Worm (Caenorhabditis elegans) whole organism, L1 larva: ENCODE measurements around the gene npr-7.

Source experiments
- aha-1 ChIP-seq: fragments of 150-350 bp; optimal IDR thresholded peaks from 2 replicates; lab custom pipeline; 2014; ENCODE audit warnings: missing biosample characterization, missing genetic modification characterization
- ama-1 ChIP-seq: fragments of 150-350 bp; optimal IDR thresholded peaks from 2 replicates; lab custom pipeline; 2014
- blmp-1 ChIP-seq: fragments of 150-350 bp; optimal IDR thresholded peaks from 2 replicates; lab custom pipeline; 2014; ENCODE audit warnings: missing biosample characterization, missing genetic modification characterization
- ceh-63 ChIP-seq: fragments of 200-800 bp; sonication (Bioruptor generic); optimal IDR thresholded peaks from 2 replicates; lab custom pipeline; 2018; ENCODE audit warnings: mild to moderate bottlenecking, missing genetic modification characterization, missing compliant biosample characterization
- dpl-1 ChIP-seq, 3 experiments: fragments of 150-350 bp in 2 of 3; sonication (generic microtip) in 1 of 3; optimal IDR thresholded peaks; 2 replicates each; lab custom pipeline; 2014 to 2017; ENCODE audit warnings: missing biosample characterization in 3 of 3, missing genetic modification characterization in 3 of 3, missing genetic modification reagents in 3 of 3
- elt-3 ChIP-seq, 6 experiments: fragments of 150-350 bp in 1 of 6; sonication (generic microtip); optimal IDR thresholded peaks; 2 replicates each; lab custom pipeline; 2017 to 2018; ENCODE audit warnings: missing biosample characterization in 6 of 6, missing genetic modification characterization in 6 of 6, inconsistent platforms in 1 of 6
- fkh-10 ChIP-seq: sonication (generic microtip); optimal IDR thresholded peaks from 2 replicates; lab custom pipeline; 2017; ENCODE audit warnings: missing biosample characterization, missing genetic modification reagents, missing genetic modification characterization
- grh-1 ChIP-seq: fragments of 200-800 bp; sonication (Bioruptor generic); IDR thresholded peaks from 2 replicates; pipeline ENCODE4 v1.3.6; 2022; ENCODE audit warnings: missing genetic modification reagents, missing genetic modification characterization, missing compliant biosample characterization
- hpl-2 ChIP-seq: fragments of 150-350 bp; optimal IDR thresholded peaks from 2 replicates; lab custom pipeline; 2014; ENCODE audit warnings: missing biosample characterization, missing genetic modification reagents, missing genetic modification characterization
- irx-1 ChIP-seq: sonication (generic microtip); optimal IDR thresholded peaks from 2 replicates; lab custom pipeline; 2016; ENCODE audit warnings: missing genetic modification characterization, missing compliant biosample characterization
- lin-14 ChIP-seq: fragments of 200-800 bp; sonication (Bioruptor generic); optimal IDR thresholded peaks from 2 replicates; lab custom pipeline; 2018; ENCODE audit warnings: mild to moderate bottlenecking, missing genetic modification characterization, moderate library complexity, missing compliant biosample characterization
- lin-15B ChIP-seq: fragments of 150-350 bp; sonication (generic microtip); optimal IDR thresholded peaks from 3 replicates; lab custom pipeline; 2014; ENCODE audit warnings: missing biosample characterization, missing genetic modification characterization
- lin-35 ChIP-seq, 2 experiments: fragments of 150-350 bp; optimal IDR thresholded peaks; 2 replicates each; lab custom pipeline; 2014; ENCODE audit warnings: missing biosample characterization in 2 of 2, missing genetic modification characterization in 2 of 2, missing genetic modification reagents in 2 of 2
- lin-39 ChIP-seq: fragments of 150-350 bp; optimal IDR thresholded peaks from 2 replicates; lab custom pipeline; 2014; ENCODE audit warnings: missing biosample characterization, missing genetic modification reagents, missing genetic modification characterization
- nhr-11 ChIP-seq: fragments of 150-350 bp; optimal IDR thresholded peaks from 2 replicates; lab custom pipeline; 2014; ENCODE audit warnings: missing biosample characterization, missing genetic modification characterization
- nhr-20 ChIP-seq: sonication (generic microtip); optimal IDR thresholded peaks from 2 replicates; lab custom pipeline; 2016; ENCODE audit warnings: mild to moderate bottlenecking, missing genetic modification characterization, missing compliant biosample characterization
- nhr-76 ChIP-seq: sonication (generic microtip); optimal IDR thresholded peaks from 2 replicates; lab custom pipeline; 2017; ENCODE audit warnings: missing biosample characterization, missing genetic modification characterization
- nhr-77 ChIP-seq: fragments of 150-350 bp; optimal IDR thresholded peaks from 2 replicates; lab custom pipeline; 2014; ENCODE audit warnings: missing biosample characterization, missing genetic modification characterization
- snu-23 ChIP-seq: sonication (generic microtip); optimal IDR thresholded peaks from 2 replicates; lab custom pipeline; 2016; ENCODE audit warnings: missing genetic modification characterization, missing compliant biosample characterization
- tbx-2 ChIP-seq: sonication (generic microtip); optimal IDR thresholded peaks from 2 replicates; lab custom pipeline; 2016; ENCODE audit warnings: missing genetic modification characterization, missing compliant biosample characterization
- tlp-1 ChIP-seq: fragments of 150-350 bp; optimal IDR thresholded peaks from 2 replicates; lab custom pipeline; 2014; ENCODE audit warnings: missing biosample characterization, missing genetic modification characterization
- unc-62 ChIP-seq: fragments of 150-350 bp; optimal IDR thresholded peaks from 2 replicates; lab custom pipeline; 2014; ENCODE audit warnings: missing biosample characterization, missing genetic modification reagents, missing genetic modification characterization
- unc-98 ChIP-seq: fragments of 200-800 bp; sonication (Bioruptor generic); IDR thresholded peaks from 2 replicates; pipeline ENCODE4 v1.3.6; 2022; ENCODE audit warnings: missing genetic modification characterization, missing compliant biosample characterization
- zag-1 ChIP-seq: fragments of 150-350 bp; optimal IDR thresholded peaks from 2 replicates; lab custom pipeline; 2014; ENCODE audit warnings: missing biosample characterization, missing genetic modification characterization
- ztf-11 ChIP-seq, 2 experiments: sonication (generic microtip); optimal IDR thresholded peaks; 2 replicates each; lab custom pipeline; 2016 to 2017; ENCODE audit warnings: missing genetic modification characterization in 2 of 2, missing biosample characterization in 1 of 2, missing compliant biosample characterization in 1 of 2

npr-7 gene

DNA sequence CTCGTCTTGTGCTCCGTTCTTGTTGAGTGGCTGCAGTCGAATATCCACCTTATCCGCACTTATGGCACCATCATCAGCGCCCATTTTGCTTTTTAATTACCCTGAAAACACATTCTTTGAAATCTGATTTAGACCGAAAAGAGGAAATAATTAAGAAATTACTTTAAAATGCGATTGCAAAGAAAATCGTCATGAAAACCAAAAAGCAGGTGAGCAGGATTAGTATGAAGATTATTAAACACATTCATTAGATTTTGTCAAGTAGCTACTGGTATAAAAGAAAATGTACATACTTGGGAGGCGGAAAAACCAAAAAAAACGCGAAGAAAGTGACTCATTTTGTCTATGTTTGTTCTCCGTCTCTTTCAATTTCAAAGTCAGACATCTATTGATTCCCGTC, 48.2 kb downstream of the npr-7 start, which contains the start of gene B0416.5:
TSS of gene B0416.5 (minus strand) at position 101 of the 400 bp plus-strand sequence.
- TF ChIP-seq fkh-10 (GFP tag; lab: Kevin White, UChicago) (no peak), grh-1 (no peak), lin-15B (no peak), irx-1 (tag; lab: Kevin White, UChicago) (no peak), zag-1 (tag; lab: Kevin White, UChicago) (no peak), unc-62 (GFP tag; lab: Kevin White, UChicago) (no peak), tlp-1 (tag; lab: Kevin White, UChicago) (no peak), snu-23 (GFP tag; lab: Kevin White, UChicago) (no peak), nhr-77 (no peak), dpl-1 (GFP tag; optimal IDR thresholded peaks at IDR 0.05; lab: Kevin White, UChicago) (no peak), unc-98 (GFP tag; lab: Robert Waterston, UW) (no peak), ztf-11 (tag; optimal IDR thresholded peaks at IDR 0.05; lab: Kevin White, UChicago) (no peak), lin-35 (GFP tag; optimal IDR thresholded peaks at IDR 0.05; lab: Kevin White, UChicago) (no peak)

ce11 chrX:9268373-9268772, 50.6 kb downstream of the npr-7 start:
- TF ChIP-seq aha-1 (tag; lab: Kevin White, UChicago): no peak
- TF ChIP-seq blmp-1: no peak
- no peak for TF ChIP-seq ama-1 (lab: Kevin White, UChicago)
- no peak for TF ChIP-seq zag-1 (tag; lab: Kevin White, UChicago)
- no peak for TF ChIP-seq hpl-2
- no peak for TF ChIP-seq nhr-20 (tag; lab: Kevin White, UChicago)
- no peak for TF ChIP-seq nhr-11 (tag; lab: Kevin White, UChicago)
- TF ChIP-seq, all 84 proteins: peak for 0

DNA sequence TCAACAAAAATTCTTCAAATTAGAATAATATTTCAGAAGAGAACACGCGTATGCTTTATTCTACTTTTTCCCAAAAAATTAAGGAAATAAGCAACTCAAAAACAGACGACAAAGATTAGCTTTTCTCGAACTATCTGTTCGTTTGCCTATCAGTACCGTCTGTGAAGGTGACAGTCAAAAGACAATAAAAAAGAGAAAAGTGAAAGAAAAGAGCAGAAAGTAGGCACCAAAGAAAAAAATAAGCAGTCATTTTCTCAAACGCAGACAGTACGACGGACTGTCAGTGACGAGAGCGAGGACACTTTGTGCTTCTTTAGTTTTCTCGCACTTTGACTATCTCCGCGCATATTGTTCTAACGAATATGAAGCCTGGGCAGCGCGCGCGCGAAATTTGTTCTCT, 52.5 kb downstream of the npr-7 start:
- TF ChIP-seq nhr-76 (tag; lab: Kevin White, UChicago): no peak
- no peak for TF ChIP-seq lin-39 (tag; lab: Kevin White, UChicago)
- no peak for TF ChIP-seq ceh-63
- peak; percentile 11 for TF ChIP-seq lin-14 (GFP tag; lab: Kevin White, UChicago)
- no peak for TF ChIP-seq elt-3 (tag; optimal IDR thresholded peaks at IDR 0.05; lab: Kevin White, UChicago)
- TF ChIP-seq tbx-2 (tag; lab: Kevin White, UChicago): no peak
